Fruit fly (Drosophila melanogaster) whole organism, embryonic: ENCODE results near the gene park.

Experiments used
- Ada2b ChIP-seq: fragments of 200-800 bp; sonication (Bioruptor generic); IDR thresholded peaks from 2 replicates; pipeline ENCODE4 v1.3.6; 2022; ENCODE audit warnings: missing biosample characterization, missing genetic modification characterization
- CG10147 ChIP-seq: fragments of 200-800 bp; sonication (Bioruptor generic); optimal IDR thresholded peaks from 2 replicates; lab custom pipeline; 2019; ENCODE audit warnings: missing biosample characterization, mild to moderate bottlenecking, missing genetic modification characterization, moderate library complexity
- CG11723 ChIP-seq: fragments of 200-800 bp; sonication (Bioruptor generic); optimal IDR thresholded peaks from 2 replicates; lab custom pipeline; 2017; ENCODE audit warnings: missing biosample characterization, mild to moderate bottlenecking, missing genetic modification characterization
- CG12071 ChIP-seq: fragments of 200-800 bp; sonication (Bioruptor generic); optimal IDR thresholded peaks from 3 replicates; lab custom pipeline; 2018; ENCODE audit warnings: missing biosample characterization, mild to moderate bottlenecking, missing genetic modification characterization
- CG12155 ChIP-seq: fragments of 200-800 bp; sonication (Bioruptor generic); optimal IDR thresholded peaks from 3 replicates; lab custom pipeline; 2016; ENCODE audit warnings: missing biosample characterization, missing genetic modification characterization
- CG13775 ChIP-seq: fragments of 200-800 bp; sonication (Bioruptor generic); optimal IDR thresholded peaks from 3 replicates; lab custom pipeline; 2017; ENCODE audit warnings: missing biosample characterization, mild to moderate bottlenecking, missing genetic modification characterization
- CG13894 ChIP-seq: fragments of 200-800 bp; sonication (Bioruptor generic); optimal IDR thresholded peaks from 3 replicates; lab custom pipeline; 2018; ENCODE audit warnings: missing biosample characterization, mild to moderate bottlenecking, missing genetic modification characterization, moderate library complexity
- CG16863 ChIP-seq: fragments of 200-800 bp; sonication (Bioruptor generic); optimal IDR thresholded peaks from 3 replicates; lab custom pipeline; 2016; ENCODE audit warnings: missing biosample characterization, missing genetic modification characterization
- CG17829 ChIP-seq: fragments of 200-800 bp; optimal IDR thresholded peaks from 2 replicates; lab custom pipeline; 2019; ENCODE audit warnings: missing biosample characterization, mild to moderate bottlenecking, missing genetic modification characterization, moderate library complexity
- CG18011 ChIP-seq: fragments of 200-800 bp; sonication (Bioruptor generic); optimal IDR thresholded peaks from 2 replicates; lab custom pipeline; 2017; ENCODE audit warnings: missing biosample characterization, missing genetic modification characterization, mild to moderate bottlenecking, moderate library complexity, missing genotype
- CG18619 ChIP-seq: fragments of 200-800 bp; sonication (Bioruptor generic); optimal IDR thresholded peaks from 3 replicates; lab custom pipeline; 2017; ENCODE audit warnings: missing biosample characterization, mild to moderate bottlenecking, missing genetic modification characterization
- CG2120 ChIP-seq: fragments of 200-800 bp; sonication (Bioruptor generic); optimal IDR thresholded peaks from 3 replicates; lab custom pipeline; 2016; ENCODE audit warnings: missing biosample characterization, missing genetic modification characterization
- CG2712 ChIP-seq: fragments of 200-800 bp; optimal IDR thresholded peaks from 3 replicates; lab custom pipeline; 2019; ENCODE audit warnings: missing biosample characterization, mild to moderate bottlenecking, missing genetic modification characterization, moderate library complexity
- CG31441 ChIP-seq: fragments of 200-800 bp; sonication (Bioruptor generic); IDR thresholded peaks from 2 replicates; pipeline ENCODE4 v1.3.6; 2022; ENCODE audit warnings: missing biosample characterization, missing genetic modification characterization
- CG33213 ChIP-seq: fragments of 200-800 bp; sonication (Bioruptor generic); optimal IDR thresholded peaks from 3 replicates; lab custom pipeline; 2016; ENCODE audit warnings: missing biosample characterization, missing genetic modification characterization
- CG8089 ChIP-seq: fragments of 200-800 bp; sonication (Bioruptor generic); optimal IDR thresholded peaks from 3 replicates; lab custom pipeline; 2016; ENCODE audit warnings: missing biosample characterization, missing genetic modification characterization
- CG8281 ChIP-seq: fragments of 200-800 bp; sonication (Bioruptor generic); optimal IDR thresholded peaks from 2 replicates; lab custom pipeline; 2018; ENCODE audit warnings: missing biosample characterization, mild to moderate bottlenecking, missing genetic modification characterization, moderate library complexity
- Camta ChIP-seq: fragments of 200-800 bp; sonication (Bioruptor generic); optimal IDR thresholded peaks from 2 replicates; lab custom pipeline; 2016; ENCODE audit warnings: missing biosample characterization, missing genetic modification characterization
- CrebB ChIP-seq: fragments of 200-800 bp; sonication (Bioruptor generic); optimal IDR thresholded peaks from 3 replicates; lab custom pipeline; 2018; ENCODE audit warnings: missing biosample characterization, mild to moderate bottlenecking, missing genetic modification characterization
- D19A ChIP-seq: fragments of 200-800 bp; optimal IDR thresholded peaks from 3 replicates; lab custom pipeline; 2019; ENCODE audit warnings: missing biosample characterization, mild to moderate bottlenecking, missing genetic modification characterization, moderate library complexity
- Doc2 ChIP-seq: fragments of 200-800 bp; sonication (Bioruptor generic); IDR thresholded peaks from 2 replicates; pipeline ENCODE4 v1.3.6; 2022; ENCODE audit warnings: missing biosample characterization, missing genetic modification characterization
- Dref ChIP-seq: fragments of 200-800 bp; sonication (Bioruptor generic); IDR thresholded peaks from 2 replicates; pipeline ENCODE4 v1.3.6; 2022; ENCODE audit warnings: missing biosample characterization, missing genetic modification characterization
- Elba2 ChIP-seq: fragments of 200-800 bp; sonication (Bioruptor generic); optimal IDR thresholded peaks from 3 replicates; lab custom pipeline; 2016; ENCODE audit warnings: missing biosample characterization, missing genetic modification characterization
- HmgD ChIP-seq: fragments of 200-800 bp; sonication (Bioruptor generic); optimal IDR thresholded peaks from 3 replicates; lab custom pipeline; 2016; ENCODE audit warnings: missing biosample characterization, missing genetic modification characterization
- Hr3 ChIP-seq: fragments of 200-800 bp; sonication (Bioruptor generic); optimal IDR thresholded peaks from 3 replicates; lab custom pipeline; 2016; ENCODE audit warnings: missing biosample characterization, missing genetic modification characterization
- Hr39 ChIP-seq: fragments of >200 bp; optimal IDR thresholded peaks from 2 replicates; lab custom pipeline; 2017
- Jarid2 ChIP-seq: fragments of 200-800 bp; sonication (Bioruptor generic); optimal IDR thresholded peaks from 3 replicates; lab custom pipeline; 2017; ENCODE audit warnings: mild to moderate bottlenecking, missing biosample characterization, missing genetic modification reagents, missing genetic modification characterization
- MBD-R2 ChIP-seq: fragments of 200-800 bp; sonication (Bioruptor generic); IDR thresholded peaks from 2 replicates; pipeline ENCODE4 v1.3.6; 2022; ENCODE audit warnings: missing biosample characterization, missing genetic modification characterization
- NC2α ChIP-seq: fragments of 200-800 bp; sonication (Bioruptor generic); optimal IDR thresholded peaks from 2 replicates; lab custom pipeline; 2016; ENCODE audit warnings: missing biosample characterization, missing genetic modification characterization
- Pdp1 ChIP-seq, 2 experiments: fragments of 200-800 bp; sonication (Bioruptor generic); optimal IDR thresholded peaks; 3 replicates each; lab custom pipeline; 2016; ENCODE audit warnings: missing biosample characterization in 2 of 2, missing genetic modification characterization in 2 of 2, mild to moderate bottlenecking in 1 of 2, moderate library complexity in 1 of 2
- Side ChIP-seq: fragments of 200-800 bp; sonication (Bioruptor generic); optimal IDR thresholded peaks from 2 replicates; lab custom pipeline; 2016; ENCODE audit warnings: missing biosample characterization, missing genetic modification characterization
- Sin3A ChIP-seq: fragments of >200 bp; optimal IDR thresholded peaks from 2 replicates; lab custom pipeline; 2018
- Sry-β ChIP-seq: fragments of 200-800 bp; sonication (Bioruptor generic); optimal IDR thresholded peaks from 2 replicates; lab custom pipeline; 2018; ENCODE audit warnings: missing biosample characterization, mild to moderate bottlenecking, missing genetic modification characterization, moderate library complexity
- YL-1 ChIP-seq: fragments of 200-800 bp; sonication (Bioruptor generic); optimal IDR thresholded peaks from 3 replicates; lab custom pipeline; 2017; ENCODE audit warnings: missing biosample characterization, mild to moderate bottlenecking, missing genetic modification characterization
- bsh ChIP-seq, 2 experiments: fragments of 200-800 bp; sonication (Bioruptor generic); optimal IDR thresholded peaks; 2 replicates each; lab custom pipeline; 2017 to 2018; ENCODE audit warnings: mild to moderate bottlenecking in 2 of 2, missing biosample characterization in 2 of 2, missing genetic modification characterization in 2 of 2, moderate library complexity in 1 of 2
- dmrt11E ChIP-seq: fragments of 200-800 bp; sonication (Bioruptor generic); optimal IDR thresholded peaks from 3 replicates; lab custom pipeline; 2018; ENCODE audit warnings: missing biosample characterization, mild to moderate bottlenecking, missing genetic modification characterization, moderate library complexity
- dysf ChIP-seq: fragments of 200-800 bp; sonication (Bioruptor generic); IDR thresholded peaks from 3 replicates; pipeline ENCODE4 v1.3.6; 2022; ENCODE audit warnings: missing biosample characterization, missing genetic modification characterization
- fru ChIP-seq: fragments of >200 bp; optimal IDR thresholded peaks from 2 replicates; lab custom pipeline; 2017
- her ChIP-seq: fragments of 200-800 bp; sonication (Bioruptor generic); optimal IDR thresholded peaks from 2 replicates; lab custom pipeline; 2016; ENCODE audit warnings: missing biosample characterization, missing genetic modification characterization
- hkb ChIP-seq, 2 experiments: fragments of 200-800 bp in 1 of 2; fragments of >200 bp in 1 of 2; sonication (Bioruptor generic) in 1 of 2; IDR thresholded peaks in 1 of 2; optimal IDR thresholded peaks in 1 of 2; 2 replicates each; pipeline versions ENCODE4 v1.3.6 to Lab custom; 2017 to 2022; ENCODE audit warnings: missing biosample characterization in 1 of 2, missing genetic modification characterization in 1 of 2
- insv ChIP-seq, 2 experiments: fragments of 200-800 bp; sonication (Bioruptor generic); optimal IDR thresholded peaks; 3 replicates each; lab custom pipeline; 2016 to 2018; ENCODE audit warnings: missing biosample characterization in 2 of 2, missing genetic modification characterization in 2 of 2
- inv ChIP-seq: fragments of 200-800 bp; sonication (Bioruptor generic); IDR thresholded peaks from 2 replicates; pipeline ENCODE4 v1.3.6; 2022; ENCODE audit warnings: missing biosample characterization, missing genetic modification characterization; ENCODE audit not compliant: partially characterized antibody
- jigr1 ChIP-seq: fragments of 200-800 bp; sonication (Bioruptor generic); IDR thresholded peaks from 3 replicates; pipeline ENCODE4 v1.3.6; 2022; ENCODE audit warnings: missing biosample characterization, missing genetic modification characterization
- maf-S ChIP-seq: fragments of 200-800 bp; sonication (Bioruptor generic); optimal IDR thresholded peaks from 2 replicates; lab custom pipeline; 2016; ENCODE audit warnings: missing biosample characterization, missing genetic modification characterization
- prd ChIP-seq, 3 experiments: fragments of >200 bp in 2 of 3; fragments of 200-800 bp in 1 of 3; sonication (Bioruptor generic) in 1 of 3; optimal IDR thresholded peaks in 2 of 3; IDR thresholded peaks in 1 of 3; 2 replicates in 2 of 3; 3 replicates in 1 of 3; pipeline versions ENCODE4 v1.3.6 to Lab custom; 2017 to 2022; ENCODE audit warnings: missing biosample characterization in 1 of 3, missing genetic modification characterization in 1 of 3
- stwl ChIP-seq: fragments of 200-800 bp; sonication (Bioruptor generic); optimal IDR thresholded peaks from 3 replicates; lab custom pipeline; 2018; ENCODE audit warnings: missing biosample characterization, mild to moderate bottlenecking, missing genetic modification characterization, moderate library complexity
- tll ChIP-seq, 2 experiments: fragments of 200-800 bp in 1 of 2; fragments of >200 bp in 1 of 2; sonication (Bioruptor generic) in 1 of 2; optimal IDR thresholded peaks; 2 replicates each; lab custom pipeline; 2017 to 2019; ENCODE audit warnings: missing biosample characterization in 2 of 2, missing genetic modification characterization in 2 of 2, mild to moderate bottlenecking in 1 of 2, moderate library complexity in 1 of 2
- vnd ChIP-seq: fragments of 200-800 bp; sonication (Bioruptor generic); IDR thresholded peaks from 3 replicates; pipeline ENCODE4 v1.3.6; 2022; ENCODE audit warnings: missing biosample characterization, missing genetic modification characterization; ENCODE audit not compliant: partially characterized antibody

The park gene

dm6 chr3L:21175531-21176271 is 21.0 kb downstream of the park start (continued):
- TF ChIP-seq bsh (GFP tag; optimal IDR thresholded peaks at IDR 0.05; lab: Kevin White, UChicago) (no peak), CG13775 (GFP tag; lab: Kevin White, UChicago) (no peak), hkb (optimal IDR thresholded peaks at IDR 0.05; lab: Kevin White, UChicago) (peak; percentile 70), hkb (GFP tag; IDR thresholded peaks at IDR 0.05; lab: Robert Waterston, UW) (no peak), CG8089 (GFP tag; lab: Kevin White, UChicago) (no peak), CG31441 (GFP tag; lab: Robert Waterston, UW) (peak; percentile 13; the same call in 1 of the 2 replicates), MBD-R2 (GFP tag; lab: Robert Waterston, UW) (peak; percentile 50; the same call in 1 of the 2 replicates), CG16863 (GFP tag; lab: Kevin White, UChicago) (no peak), dysf (GFP tag; lab: Robert Waterston, UW) (no peak), CG10147 (GFP tag; lab: Kevin White, UChicago) (peak; percentile 6), maf-S (GFP tag; lab: Kevin White, UChicago) (no peak), CG12071 (GFP tag; lab: Kevin White, UChicago) (no peak), CG11723 (GFP tag; lab: Kevin White, UChicago) (no peak), Doc2 (GFP tag; lab: Robert Waterston, UW) (no peak), Jarid2 (GFP tag; lab: Kevin White, UChicago) (peak; percentile 31), HmgD (GFP tag; lab: Kevin White, UChicago) (peak; percentile 11), fru (lab: Kevin White, UChicago) (no peak), CG8281 (tag; lab: Kevin White, UChicago) (no peak), Sry-β (GFP tag; lab: Kevin White, UChicago) (no peak), prd (optimal IDR thresholded peaks at IDR 0.05; lab: Kevin White, UChicago) (no peak), prd (GFP tag; IDR thresholded peaks at IDR 0.05; lab: Robert Waterston, UW) (0 out of 3 replicates have a peak, but pooled peaks have one; percentile 4), vnd (GFP tag; lab: Robert Waterston, UW) (0 out of 3 replicates have a peak, but pooled peaks have one; percentile 29), CG18619 (GFP tag; lab: Kevin White, UChicago) (no peak), CG12155 (GFP tag; lab: Kevin White, UChicago) (no peak), CG33213 (peak; percentile 39), YL-1 (peak; percentile 76), Sin3A (lab: Kevin White, UChicago) (peak; percentile 95), stwl (tag; lab: Kevin White, UChicago) (no peak), CrebB (tag; lab: Kevin White, UChicago) (no peak), Camta (no peak), CG13894 (tag; lab: Kevin White, UChicago) (no peak), CG2712 (tag; lab: Kevin White, UChicago) (peak; percentile 56), Elba2 (GFP tag; lab: Kevin White, UChicago) (no peak), Pdp1 (GFP tag; optimal IDR thresholded peaks at IDR 0.05; lab: Kevin White, UChicago) (peak in 1 of 2 experiments; percentile 42), Side (no peak), tll (GFP tag; optimal IDR thresholded peaks at IDR 0.05; lab: Kevin White, UChicago) (peak in 1 of 2 experiments; percentile 33), inv (GFP tag; lab: Robert Waterston, UW) (0 out of 2 replicates have a peak, but pooled peaks have one; percentile 20), CG18011 (GFP tag; lab: Kevin White, UChicago) (no peak), Hr39 (no peak), her (GFP tag; lab: Kevin White, UChicago) (no peak), Hr3 (GFP tag; lab: Kevin White, UChicago) (no peak), CG2120 (GFP tag; lab: Kevin White, UChicago) (peak; percentile 36), jigr1 (GFP tag; lab: Robert Waterston, UW) (no peak), Dref (GFP tag; lab: Robert Waterston, UW) (peak; percentile 61; the same call in 1 of the 2 replicates), Ada2b (GFP tag; lab: Robert Waterston, UW) (no peak), CG17829 (tag; lab: Kevin White, UChicago) (peak; percentile 33), insv (GFP tag; optimal IDR thresholded peaks at IDR 0.05; lab: Kevin White, UChicago) (no peak), NC2α (GFP tag; lab: Kevin White, UChicago) (no peak), dmrt11E (no peak), D19A (no peak)
